Fruit fly (Drosophila melanogaster): ENCODE data around the gene vrs.

DNA sequence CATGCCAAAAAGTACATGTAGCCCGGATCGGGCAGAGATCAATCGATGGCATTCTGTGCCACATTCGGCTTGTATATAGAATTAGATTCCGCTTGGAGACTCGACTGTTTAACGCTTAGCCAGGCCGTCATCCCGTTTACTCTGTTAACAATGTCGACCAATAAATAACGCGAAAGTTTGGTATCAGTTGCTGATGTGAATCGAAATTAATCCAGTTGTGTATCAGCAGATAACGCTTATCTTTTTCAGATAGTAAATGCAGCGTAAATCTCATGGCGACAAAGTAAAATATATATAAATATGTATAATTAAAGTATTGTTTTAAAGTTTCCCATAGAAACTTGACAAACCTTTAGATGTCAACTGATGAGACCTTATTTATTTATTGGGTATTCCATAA is 36.0 kb upstream of the vrs start:
- no peak for TF ChIP-seq Tbp (GFP tag; optimal IDR thresholded peaks at IDR 0.05)
- no peak for TF ChIP-seq CG17568 (GFP tag; optimal IDR thresholded peaks at IDR 0.05)
- TF ChIP-seq Bteb2 (GFP tag; optimal IDR thresholded peaks at IDR 0.05): no peak
- TF ChIP-seq NC2β (GFP tag; optimal IDR thresholded peaks at IDR 0.05): no peak
- no peak for TF ChIP-seq Sox100B (GFP tag; optimal IDR thresholded peaks at IDR 0.05)
- TF ChIP-seq CG6854 (GFP tag; optimal IDR thresholded peaks at IDR 0.05): no peak
